Worm (Caenorhabditis elegans) whole organism, L4 larva: ENCODE results near the gene cex-1.

Experiments used
- F37D6.2 ChIP-seq: sonication (generic microtip); optimal IDR thresholded peaks from 2 replicates; lab custom pipeline; 2016; ENCODE audit warnings: mild to moderate bottlenecking, missing genetic modification characterization, missing compliant biosample characterization
- pha-4 ChIP-seq, 2 experiments: fragments of 150-350 bp in 1 of 2; fragments of 200-800 bp in 1 of 2; sonication (Bioruptor generic) in 1 of 2; IDR thresholded peaks in 1 of 2; optimal IDR thresholded peaks in 1 of 2; 2 replicates each; pipeline versions ENCODE4 v1.3.6 to Lab custom; 2014 to 2022; ENCODE audit warnings: missing genetic modification characterization in 2 of 2, missing genetic modification reagents in 2 of 2, missing biosample characterization in 1 of 2, missing compliant biosample characterization in 1 of 2
- unc-130 ChIP-seq: sonication (generic microtip); optimal IDR thresholded peaks from 2 replicates; lab custom pipeline; 2016; ENCODE audit warnings: missing genetic modification reagents, missing genetic modification characterization, missing compliant biosample characterization

DNA sequence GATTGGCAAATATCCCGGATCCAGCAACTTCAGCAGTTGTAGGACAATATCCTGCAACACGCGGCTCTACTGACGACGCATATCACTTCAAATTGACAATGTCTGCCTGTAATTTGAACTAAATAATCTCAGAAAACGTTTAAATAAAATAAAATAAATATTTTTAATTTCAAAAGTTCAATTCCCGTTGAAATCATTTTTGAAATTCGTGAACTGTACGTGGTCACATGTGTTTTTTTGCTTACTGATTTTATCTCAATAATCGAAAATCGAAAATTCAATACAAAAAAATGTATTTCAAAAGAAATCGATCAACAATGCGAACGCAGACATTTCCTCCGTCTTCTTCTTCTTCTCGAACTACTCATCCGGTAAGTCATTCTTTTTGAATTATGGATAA lies 9.9 kb upstream of the cex-1 start, which contains the start of gene F07F6.1:
- TF ChIP-seq F37D6.2 (no peak), unc-130 (GFP tag; lab: Kevin White, UChicago) (no peak), pha-4 (GFP tag; IDR thresholded peaks at IDR 0.05; lab: Robert Waterston, UW) (no peak), pha-4 (tag; optimal IDR thresholded peaks at IDR 0.05; lab: Kevin White, UChicago) (no peak)
